Worm (Caenorhabditis elegans) whole organism, young adult: Measurements from ENCODE around the gene C50B8.4.

ENCODE experiments used
- akir-1 ChIP-seq: fragments of 200-800 bp; sonication (Bioruptor generic); optimal IDR thresholded peaks from 2 replicates; lab custom pipeline; 2018; ENCODE audit warnings: mild to moderate bottlenecking, missing genetic modification characterization, moderate library complexity, missing compliant biosample characterization
- ccch-3 ChIP-seq: fragments of 200-800 bp; sonication (Bioruptor generic); optimal IDR thresholded peaks from 2 replicates; lab custom pipeline; 2018; ENCODE audit warnings: mild to moderate bottlenecking, missing genetic modification characterization, missing compliant biosample characterization
- efl-1 ChIP-seq: fragments of 150-350 bp; optimal IDR thresholded peaks from 2 replicates; lab custom pipeline; 2014; ENCODE audit warnings: missing biosample characterization, missing genetic modification reagents, missing genetic modification characterization
- hrde-1 ChIP-seq: sonication (generic microtip); optimal IDR thresholded peaks from 2 replicates; lab custom pipeline; 2016; ENCODE audit warnings: missing genetic modification characterization, mild to moderate bottlenecking, missing compliant biosample characterization, moderate library complexity, missing genotype, missing genetic modification reagents, borderline replicate concordance
- hsf-1 ChIP-seq: fragments of 200-800 bp; sonication (Bioruptor generic); IDR thresholded peaks from 2 replicates; pipeline ENCODE4 v1.3.6; 2022; ENCODE audit warnings: missing genetic modification reagents, missing genetic modification characterization, missing compliant biosample characterization
- pha-4 ChIP-seq: fragments of 150-350 bp; sonication (generic microtip); optimal IDR thresholded peaks from 2 replicates; lab custom pipeline; 2014; ENCODE audit warnings: missing biosample characterization, missing genetic modification reagents, missing genetic modification characterization
- unc-62 ChIP-seq: fragments of 150-350 bp; optimal IDR thresholded peaks from 2 replicates; lab custom pipeline; 2014; ENCODE audit warnings: missing biosample characterization, missing genetic modification reagents, missing genetic modification characterization

- TF ChIP-seq pha-4 (tag; lab: Kevin White, UChicago) (no peak), akir-1 (GFP tag; lab: Kevin White, UChicago) (no peak), efl-1 (GFP tag; lab: Kevin White, UChicago) (no peak), unc-62 (GFP tag; lab: Kevin White, UChicago) (no peak), hsf-1 (GFP tag; lab: Robert Waterston, UW) (no peak), hrde-1 (tag; lab: Kevin White, UChicago) (no peak), ccch-3 (GFP tag; lab: Kevin White, UChicago) (no peak)
Observed at ce11 chrV:13611782-13612181, 40.0 kb downstream of the C50B8.4 start, which contains the start of gene spig-9.
